ENCODE assay signal across 1 fruit fly cellular context in genomic region chr2L:21051873-21052736, dm6.
TF ChIP-seq lines count a peak whose summit lies in the region.

CG42238 (minus strand) TSS chr2L:21052164.

TF ChIP-seq in whole organism, embryonic, 481 proteins besides CTCF, POLR2A, EP300 and RAD21 (continued from another document):
- TF ChIP-seq hkb (optimal IDR thresholded peaks at IDR 0.05; lab: Kevin White, UChicago) (no peak), hkb (GFP tag; IDR thresholded peaks at IDR 0.05; lab: Robert Waterston, UW) (peak; percentile 3; the same call in 1 of the 2 replicates), Sry-δ (GFP tag; optimal IDR thresholded peaks at IDR 0.05; lab: Kevin White, UChicago) (peak; percentile 10), CG16779 (GFP tag; IDR thresholded peaks at IDR 0.05; lab: Robert Waterston, UW) (0 out of 2 replicates have a peak, but pooled peaks have one; percentile 38), CG8290 (GFP tag; optimal IDR thresholded peaks at IDR 0.05; lab: Kevin White, UChicago) (peak; percentile 30), CG8290 (tag; optimal IDR thresholded peaks at IDR 0.05; lab: Kevin White, UChicago) (peak; percentile 6 to 74), Hmx (GFP tag; optimal IDR thresholded peaks at IDR 0.05; lab: Kevin White, UChicago) (no peak), hbn (GFP tag; IDR thresholded peaks at IDR 0.05; lab: Robert Waterston, UW; ENCODE audit: partially characterized antibody) (0 out of 2 replicates have a peak, but pooled peaks have one; percentile 31), CG12744 (GFP tag; optimal IDR thresholded peaks at IDR 0.05; lab: Kevin White, UChicago) (no peak), E2f2 (GFP tag; IDR thresholded peaks at IDR 0.05; lab: Robert Waterston, UW) (peak; percentile 73), gro (GFP tag; optimal IDR thresholded peaks at IDR 0.05; lab: Kevin White, UChicago) (no peak), chm (GFP tag; IDR thresholded peaks at IDR 0.05; lab: Robert Waterston, UW) (peak; percentile 91), luna (GFP tag; optimal IDR thresholded peaks at IDR 0.05; lab: Kevin White, UChicago) (no peak), Gug (GFP tag; IDR thresholded peaks at IDR 0.05; lab: Robert Waterston, UW) (0 out of 4 replicates have a peak, but pooled peaks have one; percentile 13), BEAF-32 (GFP tag; optimal IDR thresholded peaks at IDR 0.05; lab: Kevin White, UChicago) (peak; percentile 36)
